Worm (Caenorhabditis elegans): Measurements from ENCODE around the gene ttr-45.

- TF ChIP-seq zag-1 (tag; optimal IDR thresholded peaks at IDR 0.05) = no peak
- TF ChIP-seq ZK546.5 (tag; optimal IDR thresholded peaks at IDR 0.05) = no peak
- no peak for TF ChIP-seq F13H6.1 (tag; optimal IDR thresholded peaks at IDR 0.05)
- no peak for TF ChIP-seq alr-1 (tag; optimal IDR thresholded peaks at IDR 0.05)
- no peak for TF ChIP-seq elt-1 (tag; optimal IDR thresholded peaks at IDR 0.05)
- TF ChIP-seq sem-4 (tag; optimal IDR thresholded peaks at IDR 0.05) = no peak
- TF ChIP-seq lin-39 (tag; optimal IDR thresholded peaks at IDR 0.05) = no peak
- TF ChIP-seq mab-5 (tag; optimal IDR thresholded peaks at IDR 0.05) = no peak
- no peak for TF ChIP-seq unc-62 (GFP tag; optimal IDR thresholded peaks at IDR 0.05)
- no peak for TF ChIP-seq ama-1 (optimal IDR thresholded peaks at IDR 0.05)
Measured at ce11 chrIV:13231393-13231792, 22.6 kb upstream of the ttr-45 start.
